Fruit fly (Drosophila melanogaster): ENCODE data around the gene Ddc.

The Ddc gene

dm6 chr2L:19137494-19138360, 17.6 kb upstream of the Ddc start:
- TF ChIP-seq CG8478 (optimal IDR thresholded peaks at IDR 0.05) (no peak), CTCF (optimal IDR thresholded peaks at IDR 0.05) (no peak)

- no peak for TF ChIP-seq CTCF (optimal IDR thresholded peaks at IDR 0.05)
- no peak for TF ChIP-seq CG8478 (optimal IDR thresholded peaks at IDR 0.05)
Measured at dm6 chr2L:19136735-19137134, 16.6 kb upstream of the Ddc start.

dm6 chr2L:19135955-19136677, 16.0 kb upstream of the Ddc start:
- TF ChIP-seq CG8478 (optimal IDR thresholded peaks at IDR 0.05) (no peak), CTCF (optimal IDR thresholded peaks at IDR 0.05) (no peak)

dm6 chr2L:19134814-19135523, 14.9 kb upstream of the Ddc start, which contains the start of gene Polr1D:
Gene Polr1D, minus strand, starts transcription at chr2L:19135233.
- no peak for TF ChIP-seq CTCF (optimal IDR thresholded peaks at IDR 0.05)
- TF ChIP-seq CG8478 (optimal IDR thresholded peaks at IDR 0.05), result no peak

dm6 chr2L:19134366-19134689, 14.2 kb upstream of the Ddc start:
- TF ChIP-seq CTCF (optimal IDR thresholded peaks at IDR 0.05) (no peak), CG8478 (optimal IDR thresholded peaks at IDR 0.05) (no peak)

- TF ChIP-seq CTCF (optimal IDR thresholded peaks at IDR 0.05), result peak in 1 of 2 experiments; percentile 12
- TF ChIP-seq CG8478 (optimal IDR thresholded peaks at IDR 0.05), result no peak
Measured at dm6 chr2L:19133465-19134365, 13.6 kb upstream of the Ddc start, which contains the start of gene brat. Gene brat, plus strand, starts transcription at chr2L:19133816.

- TF ChIP-seq CTCF (optimal IDR thresholded peaks at IDR 0.05), result no peak
- TF ChIP-seq CG8478 (optimal IDR thresholded peaks at IDR 0.05), result no peak
Measured at dm6 chr2L:19131905-19132402, 11.8 kb upstream of the Ddc start, which contains the start of the genes AsnRS and DCTN6-p27. Gene AsnRS, minus strand, starts transcription at chr2L:19131954. Gene DCTN6-p27, plus strand, starts transcription at chr2L:19132323.

- TF ChIP-seq CG8478 (optimal IDR thresholded peaks at IDR 0.05) (no peak), CTCF (optimal IDR thresholded peaks at IDR 0.05) (no peak)
Measured at dm6 chr2L:19126888-19127287, 6.8 kb upstream of the Ddc start.

dm6 chr2L:19123472-19124070, 3.5 kb upstream of the Ddc start, which contains the start of gene Phb1:
Gene Phb1, minus strand, starts transcription at chr2L:19123869.
- TF ChIP-seq CTCF (optimal IDR thresholded peaks at IDR 0.05), result no peak
- no peak for TF ChIP-seq CG8478 (optimal IDR thresholded peaks at IDR 0.05)

- TF ChIP-seq CTCF (optimal IDR thresholded peaks at IDR 0.05), result no peak
Measured at dm6 chr2L:19120984-19121383, 878 bp upstream of the Ddc start.

dm6 chr2L:19114183-19114776, 5.8 kb downstream of the Ddc start, which contains the start of gene CG10561:
Gene CG10561, plus strand, starts transcription at chr2L:19114401.
- TF ChIP-seq CTCF (optimal IDR thresholded peaks at IDR 0.05), result no peak
- TF ChIP-seq CG8478 (optimal IDR thresholded peaks at IDR 0.05), result no peak

- TF ChIP-seq CG8478 (optimal IDR thresholded peaks at IDR 0.05), result no peak
- no peak for TF ChIP-seq CTCF (optimal IDR thresholded peaks at IDR 0.05)
Measured at dm6 chr2L:19112200-19112599, 7.9 kb downstream of the Ddc start.

dm6 chr2L:19111729-19112128, 8.4 kb downstream of the Ddc start:
- TF ChIP-seq CG8478 (optimal IDR thresholded peaks at IDR 0.05) (no peak), CTCF (optimal IDR thresholded peaks at IDR 0.05) (no peak)
